Fruit fly (Drosophila melanogaster) whole organism, embryonic: ENCODE results near the gene CG17450.

Experiments
- CG1024 ChIP-seq: fragments of 200-800 bp; sonication (Bioruptor generic); IDR thresholded peaks from 2 replicates; pipeline ENCODE4 v1.3.6; 2022; ENCODE audit warnings: missing biosample characterization, missing genetic modification characterization
- CG12769 ChIP-seq: fragments of 200-800 bp; sonication (Bioruptor generic); optimal IDR thresholded peaks from 2 replicates; lab custom pipeline; 2019; ENCODE audit warnings: missing biosample characterization, mild to moderate bottlenecking, missing genetic modification characterization, moderate library complexity
- CG13287 ChIP-seq: fragments of 200-800 bp; sonication (Bioruptor generic); IDR thresholded peaks from 2 replicates; pipeline ENCODE4 v1.3.6; 2022; ENCODE audit warnings: missing biosample characterization, missing genetic modification characterization; ENCODE audit not compliant: partially characterized antibody
- CG15479 ChIP-seq: fragments of 200-800 bp; sonication (Bioruptor generic); optimal IDR thresholded peaks from 3 replicates; lab custom pipeline; 2019; ENCODE audit warnings: missing biosample characterization, mild to moderate bottlenecking, missing genetic modification characterization, moderate library complexity
- CG15696 ChIP-seq: fragments of 200-800 bp; sonication (Bioruptor generic); optimal IDR thresholded peaks from 2 replicates; lab custom pipeline; 2019; ENCODE audit warnings: missing biosample characterization, mild to moderate bottlenecking, missing genetic modification characterization, moderate library complexity
- CG1602 ChIP-seq: fragments of 200-800 bp; sonication (Bioruptor generic); optimal IDR thresholded peaks from 3 replicates; lab custom pipeline; 2016; ENCODE audit warnings: missing biosample characterization, missing genetic modification characterization
- CG16779 ChIP-seq: fragments of 200-800 bp; sonication (Bioruptor generic); IDR thresholded peaks from 2 replicates; pipeline ENCODE4 v1.3.6; 2022; ENCODE audit warnings: missing biosample characterization, missing genetic modification characterization
- CG17361 ChIP-seq: fragments of 200-800 bp; sonication (Bioruptor generic); IDR thresholded peaks from 3 replicates; pipeline ENCODE4 v1.3.6; 2022; ENCODE audit warnings: missing biosample characterization, missing genetic modification characterization
- CG18476 ChIP-seq: fragments of 200-800 bp; sonication (Bioruptor generic); optimal IDR thresholded peaks from 2 replicates; lab custom pipeline; 2016; ENCODE audit warnings: missing biosample characterization, mild to moderate bottlenecking, missing genetic modification characterization
- CG18619 ChIP-seq: fragments of 200-800 bp; sonication (Bioruptor generic); optimal IDR thresholded peaks from 3 replicates; lab custom pipeline; 2017; ENCODE audit warnings: missing biosample characterization, mild to moderate bottlenecking, missing genetic modification characterization
- CG2712 ChIP-seq: fragments of 200-800 bp; optimal IDR thresholded peaks from 3 replicates; lab custom pipeline; 2019; ENCODE audit warnings: missing biosample characterization, mild to moderate bottlenecking, missing genetic modification characterization, moderate library complexity
- CG30403 ChIP-seq: fragments of 200-800 bp; sonication (Bioruptor generic); optimal IDR thresholded peaks from 3 replicates; lab custom pipeline; 2016; ENCODE audit warnings: missing biosample characterization, missing genetic modification characterization
- CG31224 ChIP-seq: fragments of 200-800 bp; sonication (Bioruptor generic); IDR thresholded peaks from 2 replicates; pipeline ENCODE4 v1.3.6; 2022; ENCODE audit warnings: missing biosample characterization, missing genetic modification characterization
- CG32772 ChIP-seq: fragments of 200-800 bp; sonication (Bioruptor generic); IDR thresholded peaks from 2 replicates; pipeline ENCODE4 v1.3.6; 2022; ENCODE audit warnings: missing biosample characterization, missing genetic modification characterization
- CG3281 ChIP-seq: fragments of 200-800 bp; sonication (Bioruptor generic); optimal IDR thresholded peaks from 3 replicates; lab custom pipeline; 2017; ENCODE audit warnings: missing biosample characterization, mild to moderate bottlenecking, missing genetic modification characterization
- CG34422 ChIP-seq: fragments of 200-800 bp; sonication (Bioruptor generic); IDR thresholded peaks from 3 replicates; pipeline ENCODE4 v1.3.6; 2022; ENCODE audit warnings: missing biosample characterization, missing genetic modification characterization
- CG4404 ChIP-seq: fragments of 200-800 bp; sonication (Bioruptor generic); IDR thresholded peaks from 2 replicates; pipeline ENCODE4 v1.3.6; 2022; ENCODE audit warnings: missing biosample characterization, missing genetic modification characterization
- CG4730 ChIP-seq: fragments of 200-800 bp; sonication (Bioruptor generic); IDR thresholded peaks from 2 replicates; pipeline ENCODE4 v1.3.6; 2022; ENCODE audit warnings: missing biosample characterization, missing genetic modification characterization
- CG6683 ChIP-seq: fragments of 200-800 bp; sonication (Bioruptor generic); optimal IDR thresholded peaks from 2 replicates; lab custom pipeline; 2017; ENCODE audit warnings: missing biosample characterization, mild to moderate bottlenecking, missing genetic modification characterization, missing genetic modification reagents
- CG7786 ChIP-seq: fragments of 200-800 bp; sonication (Bioruptor generic); optimal IDR thresholded peaks from 2 replicates; lab custom pipeline; 2016; ENCODE audit warnings: missing biosample characterization, missing genetic modification characterization
- CG8478 ChIP-seq: fragments of >200 bp; optimal IDR thresholded peaks from 2 replicates; lab custom pipeline; 2018
- CG8924 ChIP-seq: fragments of 200-800 bp; optimal IDR thresholded peaks from 3 replicates; lab custom pipeline; 2019; ENCODE audit warnings: missing biosample characterization, mild to moderate bottlenecking, missing genetic modification characterization, moderate library complexity
- Dip2 ChIP-seq: fragments of 200-800 bp; sonication (Bioruptor generic); IDR thresholded peaks from 2 replicates; pipeline ENCODE4 v1.3.6; 2022; ENCODE audit warnings: missing biosample characterization, missing genetic modification characterization
- ERR ChIP-seq: fragments of 200-800 bp; sonication (Bioruptor generic); optimal IDR thresholded peaks from 2 replicates; lab custom pipeline; 2016; ENCODE audit warnings: missing biosample characterization, missing genetic modification characterization
- Hand ChIP-seq: fragments of 200-800 bp; sonication (Bioruptor generic); optimal IDR thresholded peaks from 2 replicates; lab custom pipeline; 2017; ENCODE audit warnings: mild to moderate bottlenecking, missing biosample characterization, missing genetic modification reagents, missing genetic modification characterization
- MBD-R2 ChIP-seq: fragments of 200-800 bp; sonication (Bioruptor generic); IDR thresholded peaks from 2 replicates; pipeline ENCODE4 v1.3.6; 2022; ENCODE audit warnings: missing biosample characterization, missing genetic modification characterization
- MESR4 ChIP-seq: fragments of 200-800 bp; sonication (Bioruptor generic); optimal IDR thresholded peaks from 2 replicates; lab custom pipeline; 2018; ENCODE audit warnings: missing biosample characterization, mild to moderate bottlenecking, missing genetic modification characterization, moderate library complexity
- MTF-1 ChIP-seq: fragments of 200-800 bp; sonication (Bioruptor generic); optimal IDR thresholded peaks from 2 replicates; lab custom pipeline; 2018; ENCODE audit warnings: missing biosample characterization, mild to moderate bottlenecking, missing genetic modification characterization, borderline replicate concordance
- Neu2 ChIP-seq: fragments of 200-800 bp; sonication (Bioruptor generic); optimal IDR thresholded peaks from 3 replicates; lab custom pipeline; 2016; ENCODE audit warnings: missing biosample characterization, missing genetic modification characterization, borderline replicate concordance
- Poxn ChIP-seq: fragments of 200-800 bp; sonication (Bioruptor generic); IDR thresholded peaks from 2 replicates; pipeline ENCODE4 v1.3.6; 2022; ENCODE audit warnings: missing biosample characterization, missing genetic modification characterization
- Six4 ChIP-seq: fragments of 200-800 bp; sonication (Bioruptor generic); optimal IDR thresholded peaks from 2 replicates; lab custom pipeline; 2016; ENCODE audit warnings: missing biosample characterization, missing genetic modification characterization
- Sox100B ChIP-seq: fragments of 200-800 bp; sonication (Bioruptor generic); optimal IDR thresholded peaks from 3 replicates; lab custom pipeline; 2018; ENCODE audit warnings: missing biosample characterization, mild to moderate bottlenecking, missing genetic modification characterization
- Sox102F ChIP-seq: fragments of 200-800 bp; sonication (Bioruptor generic); optimal IDR thresholded peaks from 2 replicates; lab custom pipeline; 2018; ENCODE audit warnings: missing biosample characterization, mild to moderate bottlenecking, missing genetic modification characterization, moderate library complexity
- Sry-δ ChIP-seq: fragments of 200-800 bp; sonication (Bioruptor generic); optimal IDR thresholded peaks from 2 replicates; lab custom pipeline; 2016; ENCODE audit warnings: missing biosample characterization, missing genetic modification characterization
- Ssrp ChIP-seq: fragments of 200-800 bp; sonication (Bioruptor generic); optimal IDR thresholded peaks from 2 replicates; lab custom pipeline; 2018; ENCODE audit warnings: missing biosample characterization, mild to moderate bottlenecking, missing genetic modification characterization, moderate library complexity
- Stat92E ChIP-seq, 3 experiments: fragments of >200 bp in 2 of 3; fragments of 200-800 bp in 1 of 3; sonication (Bioruptor generic) in 1 of 3; optimal IDR thresholded peaks; 2 replicates each; lab custom pipeline; 2017 to 2019; ENCODE audit warnings: missing biosample characterization in 3 of 3, missing genetic modification characterization in 3 of 3, mild to moderate bottlenecking in 1 of 3, moderate library complexity in 1 of 3
- Xbp1 ChIP-seq: fragments of 200-800 bp; sonication (Bioruptor generic); optimal IDR thresholded peaks from 3 replicates; lab custom pipeline; 2016; ENCODE audit warnings: missing biosample characterization, mild to moderate bottlenecking, missing genetic modification characterization
- ac ChIP-seq: fragments of 200-800 bp; sonication (Bioruptor generic); optimal IDR thresholded peaks from 3 replicates; lab custom pipeline; 2017; ENCODE audit warnings: missing biosample characterization, mild to moderate bottlenecking, missing genetic modification characterization
- ap ChIP-seq: fragments of 200-800 bp; sonication (Bioruptor generic); IDR thresholded peaks from 2 replicates; pipeline ENCODE4 v1.3.6; 2022; ENCODE audit warnings: missing biosample characterization, missing genetic modification characterization
- bcd ChIP-seq: fragments of 200-800 bp; sonication (Bioruptor generic); optimal IDR thresholded peaks from 2 replicates; lab custom pipeline; 2017; ENCODE audit warnings: missing biosample characterization, mild to moderate bottlenecking, missing genetic modification characterization
- br ChIP-seq: fragments of >200 bp; optimal IDR thresholded peaks from 2 replicates; lab custom pipeline; 2017
- caup ChIP-seq: fragments of 200-800 bp; sonication (Bioruptor generic); optimal IDR thresholded peaks from 3 replicates; lab custom pipeline; 2017; ENCODE audit warnings: missing biosample characterization, mild to moderate bottlenecking, missing genetic modification characterization, moderate library complexity; ENCODE audit not compliant: severe bottlenecking
- chinmo ChIP-seq: fragments of 200-800 bp; sonication (Bioruptor generic); IDR thresholded peaks from 4 replicates; pipeline ENCODE4 v1.3.6; 2022; ENCODE audit warnings: missing biosample characterization, missing genetic modification characterization; ENCODE audit not compliant: partially characterized antibody
- ftz-f1 ChIP-seq: fragments of 200-800 bp; sonication (Bioruptor generic); optimal IDR thresholded peaks from 2 replicates; lab custom pipeline; 2016; ENCODE audit warnings: missing biosample characterization, missing genetic modification characterization
- ken ChIP-seq: fragments of 200-800 bp; sonication (Bioruptor generic); IDR thresholded peaks from 3 replicates; pipeline ENCODE4 v1.3.6; 2022; ENCODE audit warnings: missing biosample characterization, missing genetic modification characterization
- nom ChIP-seq: fragments of 200-800 bp; sonication (Bioruptor generic); optimal IDR thresholded peaks from 2 replicates; lab custom pipeline; 2017; ENCODE audit warnings: missing biosample characterization, missing genetic modification characterization, mild to moderate bottlenecking, moderate library complexity, missing genetic modification reagents
- p53 ChIP-seq: fragments of 200-800 bp; sonication (Bioruptor generic); optimal IDR thresholded peaks from 2 replicates; lab custom pipeline; 2016; ENCODE audit warnings: missing biosample characterization, missing genetic modification characterization
- peb ChIP-seq: fragments of 200-800 bp; sonication (Bioruptor generic); IDR thresholded peaks from 2 replicates; pipeline ENCODE4 v1.3.6; 2022; ENCODE audit warnings: missing biosample characterization, missing genetic modification characterization
- ro ChIP-seq: fragments of 200-800 bp; sonication (Bioruptor generic); IDR thresholded peaks from 2 replicates; pipeline ENCODE4 v1.3.6; 2022; ENCODE audit warnings: missing biosample characterization, missing genetic modification characterization
- seq ChIP-seq: fragments of 200-800 bp; sonication (Bioruptor generic); IDR thresholded peaks from 2 replicates; pipeline ENCODE4 v1.3.6; 2022; ENCODE audit warnings: missing biosample characterization, missing genetic modification characterization
- sob ChIP-seq: fragments of 200-800 bp; sonication (Bioruptor generic); IDR thresholded peaks from 2 replicates; pipeline ENCODE4 v1.3.6; 2022; ENCODE audit warnings: missing biosample characterization, missing genetic modification characterization

CG17450 gene

dm6 chrX:21593907-21594306 is 14.8 kb downstream of the CG17450 start (continued):
- TF ChIP-seq CG4730 (GFP tag; lab: Robert Waterston, UW): peak; percentile 77
- TF ChIP-seq bcd (GFP tag; lab: Kevin White, UChicago): peak; percentile 81
- TF ChIP-seq CG16779: no peak
- no peak for TF ChIP-seq chinmo (GFP tag; lab: Robert Waterston, UW)
- TF ChIP-seq CG15696 (tag; lab: Kevin White, UChicago): peak; percentile 91
- TF ChIP-seq CG13287 (GFP tag; lab: Robert Waterston, UW): no peak
- TF ChIP-seq Dip2: no peak
- peak; percentile 63 for TF ChIP-seq Neu2 (GFP tag; lab: Kevin White, UChicago)
- TF ChIP-seq MBD-R2: no peak
- TF ChIP-seq Sry-δ (GFP tag; lab: Kevin White, UChicago): peak; percentile 32
- peak; percentile 86 for TF ChIP-seq CG8924 (tag; lab: Kevin White, UChicago)
- peak; percentile 88 for TF ChIP-seq Six4 (GFP tag; lab: Kevin White, UChicago)
- TF ChIP-seq Poxn: no peak
- peak; percentile 60 for TF ChIP-seq caup
- TF ChIP-seq ac (GFP tag; lab: Kevin White, UChicago): peak; percentile 50
- TF ChIP-seq seq (GFP tag; lab: Robert Waterston, UW): 0 out of 2 replicates have a peak, but pooled peaks have one; percentile 40
- peak; percentile 95 for TF ChIP-seq CG2712 (tag; lab: Kevin White, UChicago)
- TF ChIP-seq ap (GFP tag; lab: Robert Waterston, UW): peak; percentile 78
- peak; percentile 86 for TF ChIP-seq Xbp1 (GFP tag; lab: Kevin White, UChicago)
- TF ChIP-seq ERR: no peak
- peak; percentile 7 for TF ChIP-seq Hand
- TF ChIP-seq Ssrp (tag; lab: Kevin White, UChicago): peak; percentile 83
- peak; percentile 79 for TF ChIP-seq CG7786
- TF ChIP-seq ken (GFP tag; lab: Robert Waterston, UW): peak; percentile 82
- TF ChIP-seq p53 (GFP tag; lab: Kevin White, UChicago): peak; percentile 63
- no peak for TF ChIP-seq ftz-f1 (GFP tag; lab: Kevin White, UChicago)
- TF ChIP-seq CG32772: peak; percentile 83
- peak; percentile 3 for TF ChIP-seq MESR4 (GFP tag; lab: Kevin White, UChicago)
- TF ChIP-seq CG30403: peak; percentile 81
- peak; percentile 85 for TF ChIP-seq CG34422 (GFP tag; lab: Robert Waterston, UW)
- peak; percentile 44 for TF ChIP-seq CG18619 (GFP tag; lab: Kevin White, UChicago)
- no peak for TF ChIP-seq Stat92E (GFP tag; optimal IDR thresholded peaks at IDR 0.05; lab: Kevin White, UChicago)
- peak; percentile 58 for TF ChIP-seq CG3281 (GFP tag; lab: Kevin White, UChicago)
- TF ChIP-seq nom (GFP tag; lab: Kevin White, UChicago): peak; percentile 54
- peak; percentile 67; the same call in 1 of the 2 replicates for TF ChIP-seq sob
- TF ChIP-seq CG8478 (lab: Kevin White, UChicago): no peak
- TF ChIP-seq peb (GFP tag; lab: Robert Waterston, UW): peak; percentile 67
- peak; percentile 78 for TF ChIP-seq CG1602 (GFP tag; lab: Kevin White, UChicago)
- peak; percentile 87 for TF ChIP-seq CG12769 (tag; lab: Kevin White, UChicago)
- peak; percentile 75 for TF ChIP-seq Sox100B (GFP tag; lab: Kevin White, UChicago)
- TF ChIP-seq ro (GFP tag; lab: Robert Waterston, UW): no peak; the same call in 1 of the 2 replicates
- peak; percentile 41 for TF ChIP-seq CG6683 (GFP tag; lab: Kevin White, UChicago)
- peak; percentile 50; the same call in 1 of the 2 replicates for TF ChIP-seq CG31224 (GFP tag; lab: Robert Waterston, UW)
- TF ChIP-seq MTF-1 (GFP tag; lab: Kevin White, UChicago): peak; percentile 43
- peak; percentile 91 for TF ChIP-seq CG17361 (GFP tag; lab: Robert Waterston, UW)
- no peak for TF ChIP-seq br (lab: Kevin White, UChicago)
- TF ChIP-seq CG1024: peak; percentile 59
- peak; percentile 67 for TF ChIP-seq CG18476 (GFP tag; lab: Kevin White, UChicago)
- no peak for TF ChIP-seq CG15479 (GFP tag; lab: Kevin White, UChicago)
- TF ChIP-seq CG4404: peak; percentile 85
- TF ChIP-seq Sox102F (GFP tag; lab: Kevin White, UChicago): peak; percentile 87
